Fruit fly (Drosophila melanogaster): ENCODE results near the gene CG31517.

The CG31517 gene

dm6 chr3R:13997762-13998161 is 49.5 kb downstream of the CG31517 start:
- TF ChIP-seq Dfd (GFP tag; optimal IDR thresholded peaks at IDR 0.05) (no peak), pan (optimal IDR thresholded peaks at IDR 0.05) (no peak), ey (GFP tag; optimal IDR thresholded peaks at IDR 0.05) (no peak), woc (GFP tag; optimal IDR thresholded peaks at IDR 0.05) (no peak), CrebA (GFP tag; optimal IDR thresholded peaks at IDR 0.05; ENCODE audit: borderline replicate concordance) (no peak), Abd-B (GFP tag; optimal IDR thresholded peaks at IDR 0.05) (no peak), sv (GFP tag; optimal IDR thresholded peaks at IDR 0.05) (no peak), dsf (GFP tag; optimal IDR thresholded peaks at IDR 0.05; ENCODE audit: borderline replicate concordance) (no peak), Mio (GFP tag; optimal IDR thresholded peaks at IDR 0.05) (no peak), CG9705 (GFP tag; optimal IDR thresholded peaks at IDR 0.05) (no peak), dmrt93B (GFP tag; optimal IDR thresholded peaks at IDR 0.05) (no peak)

dm6 chr3R:13998162-13998561 is 49.9 kb downstream of the CG31517 start:
- no peak for TF ChIP-seq GATAd (GFP tag; optimal IDR thresholded peaks at IDR 0.05)
- TF ChIP-seq rgr (GFP tag; optimal IDR thresholded peaks at IDR 0.05), result no peak
- TF ChIP-seq usp (GFP tag; optimal IDR thresholded peaks at IDR 0.05), result no peak
- TF ChIP-seq Mio (GFP tag; optimal IDR thresholded peaks at IDR 0.05), result no peak
- TF ChIP-seq psq (GFP tag; optimal IDR thresholded peaks at IDR 0.05), result no peak

dm6 chr3R:13998595-13998994 is 50.4 kb downstream of the CG31517 start:
- TF ChIP-seq CG32264 (GFP tag; optimal IDR thresholded peaks at IDR 0.05) (no peak), Abd-B (GFP tag; optimal IDR thresholded peaks at IDR 0.05) (no peak), Hr83 (GFP tag; optimal IDR thresholded peaks at IDR 0.05; ENCODE audit: poor library complexity, severe bottlenecking) (no peak), Vsx2 (GFP tag; optimal IDR thresholded peaks at IDR 0.05; ENCODE audit: partially characterized antibody) (no peak), sv (GFP tag; optimal IDR thresholded peaks at IDR 0.05) (no peak), usp (GFP tag; optimal IDR thresholded peaks at IDR 0.05) (no peak), brk (GFP tag; optimal IDR thresholded peaks at IDR 0.05) (no peak), jim (GFP tag; optimal IDR thresholded peaks at IDR 0.05) (no peak), rgr (GFP tag; optimal IDR thresholded peaks at IDR 0.05) (no peak), Hnf4 (GFP tag; optimal IDR thresholded peaks at IDR 0.05) (no peak), lola (GFP tag; optimal IDR thresholded peaks at IDR 0.05) (no peak), br (GFP tag; optimal IDR thresholded peaks at IDR 0.05) (no peak), CrebA (GFP tag; optimal IDR thresholded peaks at IDR 0.05; ENCODE audit: borderline replicate concordance) (no peak), Jra (GFP tag; optimal IDR thresholded peaks at IDR 0.05) (no peak), Sp1 (GFP tag; optimal IDR thresholded peaks at IDR 0.05) (no peak), Dif (GFP tag; optimal IDR thresholded peaks at IDR 0.05; ENCODE audit: partially characterized antibody) (no peak), Mio (GFP tag; optimal IDR thresholded peaks at IDR 0.05) (no peak), dmrt93B (GFP tag; optimal IDR thresholded peaks at IDR 0.05) (no peak)
